Fruit fly (Drosophila melanogaster) whole organism, adult: ENCODE measurements around the gene Hap40.

Experiments used
- CG11617 ChIP-seq: fragments of 200-800 bp; sonication (Bioruptor generic); optimal IDR thresholded peaks from 2 replicates; lab custom pipeline; 2017; ENCODE audit warnings: mild to moderate bottlenecking, missing biosample characterization, missing genetic modification reagents, missing genetic modification characterization
- CG12768 ChIP-seq: fragments of 200-800 bp; sonication (Bioruptor generic); optimal IDR thresholded peaks from 2 replicates; lab custom pipeline; 2017; ENCODE audit warnings: missing biosample characterization, missing genetic modification characterization, mild to moderate bottlenecking, moderate library complexity, missing genetic modification reagents
- CG14711 ChIP-seq: fragments of 200-800 bp; sonication (Bioruptor generic); optimal IDR thresholded peaks from 2 replicates; lab custom pipeline; 2018; ENCODE audit warnings: missing biosample characterization, mild to moderate bottlenecking, missing genetic modification characterization, moderate library complexity
- CG1620 ChIP-seq: fragments of 200-800 bp; sonication (Bioruptor generic); optimal IDR thresholded peaks from 2 replicates; lab custom pipeline; 2016; ENCODE audit warnings: missing biosample characterization, missing genetic modification characterization
- CG33017 ChIP-seq: fragments of 200-800 bp; sonication (Bioruptor generic); optimal IDR thresholded peaks from 2 replicates; lab custom pipeline; 2018; ENCODE audit warnings: missing biosample characterization, mild to moderate bottlenecking, missing genetic modification characterization, moderate library complexity
- CG5204 ChIP-seq: fragments of 200-800 bp; sonication (Bioruptor generic); optimal IDR thresholded peaks from 2 replicates; lab custom pipeline; 2016; ENCODE audit warnings: missing biosample characterization, missing genetic modification characterization
- CG7045 ChIP-seq: fragments of 200-800 bp; sonication (Bioruptor generic); optimal IDR thresholded peaks from 2 replicates; lab custom pipeline; 2017; ENCODE audit warnings: missing biosample characterization, mild to moderate bottlenecking, missing genetic modification characterization
- CG7101 ChIP-seq: fragments of 200-800 bp; sonication (Bioruptor generic); optimal IDR thresholded peaks from 2 replicates; lab custom pipeline; 2018; ENCODE audit warnings: missing biosample characterization, mild to moderate bottlenecking, missing genetic modification characterization, moderate library complexity
- Clk ChIP-seq: fragments of 200-800 bp; sonication (Bioruptor generic); optimal IDR thresholded peaks from 2 replicates; lab custom pipeline; 2017; ENCODE audit warnings: missing biosample characterization, missing genetic modification characterization
- Crg-1 ChIP-seq: fragments of 200-800 bp; sonication (Bioruptor generic); optimal IDR thresholded peaks from 2 replicates; lab custom pipeline; 2016; ENCODE audit warnings: missing biosample characterization, missing genetic modification characterization
- Hr96 ChIP-seq: fragments of 200-800 bp; sonication (Bioruptor generic); optimal IDR thresholded peaks from 2 replicates; lab custom pipeline; 2016; ENCODE audit warnings: missing biosample characterization, missing genetic modification characterization
- Mnt ChIP-seq: fragments of 200-800 bp; sonication (Bioruptor generic); optimal IDR thresholded peaks from 2 replicates; lab custom pipeline; 2016; ENCODE audit warnings: missing biosample characterization, mild to moderate bottlenecking, missing genetic modification characterization
- bab1 ChIP-seq: fragments of 200-800 bp; sonication (Bioruptor generic); optimal IDR thresholded peaks from 3 replicates; lab custom pipeline; 2019; ENCODE audit warnings: missing biosample characterization, mild to moderate bottlenecking, missing genetic modification characterization, moderate library complexity
- cic ChIP-seq: fragments of 200-800 bp; sonication (Bioruptor generic); optimal IDR thresholded peaks from 2 replicates; lab custom pipeline; 2017; ENCODE audit warnings: missing biosample characterization, mild to moderate bottlenecking, missing genetic modification characterization, moderate library complexity
- cnc ChIP-seq, 2 experiments: fragments of >200 bp; optimal IDR thresholded peaks; 2 replicates each; lab custom pipeline; 2017
- kay ChIP-seq: fragments of 200-800 bp; sonication (Bioruptor generic); peaks from one replicate; lab custom pipeline; 2016; ENCODE audit warnings: missing biosample characterization, missing genetic modification characterization, borderline replicate concordance
- ovo ChIP-seq: fragments of 200-800 bp; sonication (Bioruptor generic); optimal IDR thresholded peaks from 2 replicates; lab custom pipeline; 2016; ENCODE audit warnings: missing biosample characterization, missing genetic modification characterization
- pad ChIP-seq: fragments of 200-800 bp; sonication (Bioruptor generic); optimal IDR thresholded peaks from 3 replicates; lab custom pipeline; 2017; ENCODE audit warnings: missing biosample characterization, missing genetic modification characterization, mild to moderate bottlenecking, moderate library complexity, missing genetic modification reagents
- tj ChIP-seq: fragments of 200-800 bp; sonication (Bioruptor generic); optimal IDR thresholded peaks from 3 replicates; lab custom pipeline; 2017; ENCODE audit warnings: missing biosample characterization, mild to moderate bottlenecking, missing genetic modification characterization, moderate library complexity
- toe ChIP-seq: fragments of 200-800 bp; sonication (Bioruptor generic); optimal IDR thresholded peaks from 2 replicates; lab custom pipeline; 2016; ENCODE audit warnings: missing biosample characterization, missing genetic modification characterization

The Hap40 gene

dm6 chrX:15703720-15704206 is at the start of gene Hap40, which contains the start of gene Pis:
Gene Hap40 (plus strand): TSS chrX:15704125.
Gene Pis (minus strand): TSS chrX:15703770.
- TF ChIP-seq Crg-1 (GFP tag; lab: Kevin White, UChicago) (peak; percentile 61), Hr96 (GFP tag; lab: Kevin White, UChicago) (no peak), tj (GFP tag; lab: Kevin White, UChicago) (peak; percentile 47), CG1620 (GFP tag; lab: Kevin White, UChicago) (peak; percentile 70), kay (no peak), cnc (optimal IDR thresholded peaks at IDR 0.05; lab: Kevin White, UChicago) (no peak), Clk (GFP tag; lab: Kevin White, UChicago) (no peak), toe (GFP tag; lab: Kevin White, UChicago) (peak; percentile 72), bab1 (GFP tag; lab: Kevin White, UChicago) (peak; percentile 55), CG33017 (tag; lab: Kevin White, UChicago) (no peak), ovo (no peak), cic (no peak), CG7045 (peak; percentile 53), Mnt (GFP tag; lab: Kevin White, UChicago) (peak; percentile 71), CG12768 (GFP tag; lab: Kevin White, UChicago) (peak; percentile 10), CG11617 (GFP tag; lab: Kevin White, UChicago) (peak; percentile 66), CG14711 (peak; percentile 60), CG5204 (no peak), CG7101 (peak; percentile 73), pad (peak; percentile 58)

dm6 chrX:15662285-15662684 is 41.6 kb upstream of the Hap40 start, which contains the start of gene CG8119:
Gene CG8119 (plus strand): TSS chrX:15662585.
- TF ChIP-seq ovo (no peak), pad (no peak)

dm6 chrX:15671026-15671563 is 32.8 kb upstream of the Hap40 start, which contains the start of gene CG15646:
Gene CG15646 (minus strand): TSS chrX:15671029.
- no peak for TF ChIP-seq Hr96 (GFP tag; lab: Kevin White, UChicago)
- no peak for TF ChIP-seq toe (GFP tag; lab: Kevin White, UChicago)
- no peak for TF ChIP-seq CG7045
- no peak for TF ChIP-seq CG12768 (GFP tag; lab: Kevin White, UChicago)
- no peak for TF ChIP-seq CG7101
- no peak for TF ChIP-seq cic
- TF ChIP-seq CG14711 = no peak
- TF ChIP-seq CG1620 (GFP tag; lab: Kevin White, UChicago) = no peak
- TF ChIP-seq cnc (optimal IDR thresholded peaks at IDR 0.05; lab: Kevin White, UChicago) = no peak
- no peak for TF ChIP-seq CG5204
- TF ChIP-seq Mnt (GFP tag; lab: Kevin White, UChicago) = no peak

dm6 chrX:15674337-15674736 is 29.6 kb upstream of the Hap40 start:
- TF ChIP-seq pad (no peak), kay (no peak)

dm6 chrX:15675294-15675693 is 28.6 kb upstream of the Hap40 start, which contains the start of gene CG12708:
Gene CG12708 (plus strand): TSS chrX:15675476.
- no peak for TF ChIP-seq Crg-1 (GFP tag; lab: Kevin White, UChicago)
- TF ChIP-seq CG14711 = no peak
- TF ChIP-seq CG12768 (GFP tag; lab: Kevin White, UChicago) = no peak
- no peak for TF ChIP-seq CG11617 (GFP tag; lab: Kevin White, UChicago)
- no peak for TF ChIP-seq Clk (GFP tag; lab: Kevin White, UChicago)
- TF ChIP-seq Hr96 (GFP tag; lab: Kevin White, UChicago) = no peak
- TF ChIP-seq CG7101 = no peak
- no peak for TF ChIP-seq CG5204
- TF ChIP-seq toe (GFP tag; lab: Kevin White, UChicago) = no peak
- no peak for TF ChIP-seq tj (GFP tag; lab: Kevin White, UChicago)
- TF ChIP-seq CG33017 (tag; lab: Kevin White, UChicago) = no peak
- TF ChIP-seq Mnt (GFP tag; lab: Kevin White, UChicago) = no peak
- no peak for TF ChIP-seq pad
- no peak for TF ChIP-seq kay
- no peak for TF ChIP-seq cic

- TF ChIP-seq CG7101 = no peak
- TF ChIP-seq Crg-1 (GFP tag; lab: Kevin White, UChicago) = no peak
- TF ChIP-seq Hr96 (GFP tag; lab: Kevin White, UChicago) = no peak
- TF ChIP-seq toe (GFP tag; lab: Kevin White, UChicago) = no peak
Measured at dm6 chrX:15684419-15684818, 19.5 kb upstream of the Hap40 start.

dm6 chrX:15688757-15689156 is 15.2 kb upstream of the Hap40 start, which contains the start of gene CG15599:
Gene CG15599 (minus strand): TSS chrX:15688857.
- no peak for TF ChIP-seq CG14711
